Worm (Caenorhabditis elegans): ENCODE measurements around the gene rab-6.1.

DNA sequence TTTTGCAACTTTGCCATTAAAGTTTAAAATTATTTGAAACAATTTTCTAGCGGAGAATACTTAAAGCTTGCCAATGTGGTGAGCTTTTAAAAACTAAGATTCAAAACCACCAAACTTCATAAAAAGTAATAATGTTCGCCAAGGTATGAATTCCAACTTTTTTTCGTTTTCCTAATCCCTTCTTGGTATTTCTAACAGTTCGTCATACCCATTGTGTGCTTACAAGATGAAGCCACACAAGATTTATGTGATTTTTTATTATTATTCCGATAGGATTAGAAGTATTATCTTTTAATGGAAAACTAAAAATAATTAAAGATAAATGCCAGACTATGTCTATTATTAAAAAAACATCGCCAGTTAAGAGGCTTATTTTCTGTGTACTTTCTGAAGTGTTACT lies 17.7 kb downstream of the rab-6.1 start:
- TF ChIP-seq ref-1 (GFP tag; conservative IDR thresholded peaks at IDR 0.05) (no peak), ztf-23 (GFP tag; IDR thresholded peaks at IDR 0.05) (no peak)

All from whole organism, midembryonic.